6 fruit fly cellular contexts compared by ENCODE assay signal in genomic region chr3R:10351960-10352458, dm6.
A peak's percentile ranks its signal among the peaks of the same experiment; 100 is the strongest.
TF ChIP-seq lines count a peak whose summit lies in the region.

No protein-coding gene starts in this region.

- no peak for TF ChIP-seq CTCF in whole organism, embryonic (GFP tag; optimal IDR thresholded peaks at IDR 0.05; lab: Kevin White, UChicago)

TF ChIP-seq in whole organism, 6 proteins besides CTCF, POLR2A, EP300 and RAD21:
- TF ChIP-seq Dll (optimal IDR thresholded peaks at IDR 0.05; lab: Kevin White, UChicago) (no peak), EcR (GFP tag; optimal IDR thresholded peaks at IDR 0.05; lab: Kevin White, UChicago) (peak; percentile 44 to 79)

TF ChIP-seq in whole organism, adult, 20 proteins besides CTCF, POLR2A, EP300 and RAD21 (continues in another document):
- no peak for TF ChIP-seq Hr96 (GFP tag; optimal IDR thresholded peaks at IDR 0.05; lab: Kevin White, UChicago)
- TF ChIP-seq CG14711 (tag; optimal IDR thresholded peaks at IDR 0.05; lab: Kevin White, UChicago) = no peak
- no peak for TF ChIP-seq Crg-1 (GFP tag; optimal IDR thresholded peaks at IDR 0.05; lab: Kevin White, UChicago)
- peak; percentile 15 for TF ChIP-seq CG12768 (GFP tag; optimal IDR thresholded peaks at IDR 0.05; lab: Kevin White, UChicago)
- TF ChIP-seq tj (GFP tag; optimal IDR thresholded peaks at IDR 0.05; lab: Kevin White, UChicago) = peak; percentile 92
- TF ChIP-seq ovo (GFP tag; optimal IDR thresholded peaks at IDR 0.05; lab: Kevin White, UChicago) = no peak
- TF ChIP-seq cnc (optimal IDR thresholded peaks at IDR 0.05; lab: Kevin White, UChicago) = no peak
- no peak for TF ChIP-seq kay (GFP tag; lab: Kevin White, UChicago; ENCODE audit: borderline replicate concordance)
- TF ChIP-seq pad (GFP tag; optimal IDR thresholded peaks at IDR 0.05; lab: Kevin White, UChicago) = peak; percentile 93
- no peak for TF ChIP-seq Mnt (GFP tag; optimal IDR thresholded peaks at IDR 0.05; lab: Kevin White, UChicago)
- no peak for TF ChIP-seq Clk (GFP tag; optimal IDR thresholded peaks at IDR 0.05; lab: Kevin White, UChicago)
- TF ChIP-seq CG7101 (tag; optimal IDR thresholded peaks at IDR 0.05; lab: Kevin White, UChicago) = no peak
- TF ChIP-seq bab1 (GFP tag; optimal IDR thresholded peaks at IDR 0.05; lab: Kevin White, UChicago) = no peak
- no peak for TF ChIP-seq CG5204 (GFP tag; optimal IDR thresholded peaks at IDR 0.05; lab: Kevin White, UChicago)
- TF ChIP-seq CG33017 (tag; optimal IDR thresholded peaks at IDR 0.05; lab: Kevin White, UChicago) = peak; percentile 43
- TF ChIP-seq CG11617 (GFP tag; optimal IDR thresholded peaks at IDR 0.05; lab: Kevin White, UChicago) = no peak
- TF ChIP-seq toe (GFP tag; optimal IDR thresholded peaks at IDR 0.05; lab: Kevin White, UChicago) = peak; percentile 38
- TF ChIP-seq CG7045 (GFP tag; optimal IDR thresholded peaks at IDR 0.05; lab: Kevin White, UChicago) = no peak
- no peak for TF ChIP-seq CG1620 (GFP tag; optimal IDR thresholded peaks at IDR 0.05; lab: Kevin White, UChicago)

TF ChIP-seq in whole organism, embryonic, 481 proteins besides CTCF, POLR2A, EP300 and RAD21 (continues in another document):
- TF ChIP-seq lbe (GFP tag; optimal IDR thresholded peaks at IDR 0.05; lab: Kevin White, UChicago) = peak; percentile 68
- no peak for TF ChIP-seq wor (GFP tag; IDR thresholded peaks at IDR 0.05; lab: Robert Waterston, UW)
- TF ChIP-seq jigr1 (GFP tag; IDR thresholded peaks at IDR 0.05; lab: Robert Waterston, UW) = no peak
- no peak for TF ChIP-seq Asciz (GFP tag; optimal IDR thresholded peaks at IDR 0.05; lab: Kevin White, UChicago)
- peak; percentile 64 for TF ChIP-seq corto (GFP tag; optimal IDR thresholded peaks at IDR 0.05; lab: Kevin White, UChicago)
- TF ChIP-seq CG11504 (tag; optimal IDR thresholded peaks at IDR 0.05; lab: Kevin White, UChicago) = peak; percentile 100
- no peak for TF ChIP-seq CG18011 (GFP tag; optimal IDR thresholded peaks at IDR 0.05; lab: Kevin White, UChicago)
- TF ChIP-seq Ravus (GFP tag; IDR thresholded peaks at IDR 0.05; lab: Robert Waterston, UW) = no peak
- TF ChIP-seq CG8290 (GFP tag; optimal IDR thresholded peaks at IDR 0.05; lab: Kevin White, UChicago) = no peak
- peak in 1 of 2 experiments; percentile 19 for TF ChIP-seq CG8290 (tag; optimal IDR thresholded peaks at IDR 0.05; lab: Kevin White, UChicago)
- peak; percentile 76 for TF ChIP-seq cg (GFP tag; optimal IDR thresholded peaks at IDR 0.05; lab: Kevin White, UChicago)
- TF ChIP-seq Hey (tag; optimal IDR thresholded peaks at IDR 0.05; lab: Kevin White, UChicago) = peak; percentile 58
- TF ChIP-seq Camta (GFP tag; optimal IDR thresholded peaks at IDR 0.05; lab: Kevin White, UChicago) = no peak
- TF ChIP-seq nom (GFP tag; optimal IDR thresholded peaks at IDR 0.05; lab: Kevin White, UChicago) = peak; percentile 99
- peak in 1 of 2 experiments; percentile 77 for TF ChIP-seq Hr51 (GFP tag; optimal IDR thresholded peaks at IDR 0.05; lab: Kevin White, UChicago)
- peak in 1 of 2 experiments; percentile 38 for TF ChIP-seq Pdp1 (GFP tag; optimal IDR thresholded peaks at IDR 0.05; lab: Kevin White, UChicago)
- peak; percentile 11 for TF ChIP-seq CG1233 (GFP tag; optimal IDR thresholded peaks at IDR 0.05; lab: Kevin White, UChicago)
- peak; percentile 93 for TF ChIP-seq CG3163 (GFP tag; optimal IDR thresholded peaks at IDR 0.05; lab: Kevin White, UChicago)

TF ChIP-seq in whole organism, prepupa, 60 proteins besides CTCF, POLR2A, EP300 and RAD21 (continues in another document):
- TF ChIP-seq Eip78C (GFP tag; lab: Kevin White, UChicago) (peak; percentile 87), Gug (GFP tag; IDR thresholded peaks at IDR 0.05; lab: Robert Waterston, UW) (no peak), Hr39 (GFP tag; optimal IDR thresholded peaks at IDR 0.05; lab: Kevin White, UChicago) (no peak), Met (GFP tag; optimal IDR thresholded peaks at IDR 0.05; lab: Kevin White, UChicago) (peak; percentile 34), dsx (GFP tag; optimal IDR thresholded peaks at IDR 0.05; lab: Kevin White, UChicago; ENCODE audit: poor library complexity, severe bottlenecking) (peak; percentile 99), Blimp-1 (GFP tag; optimal IDR thresholded peaks at IDR 0.05; lab: Kevin White, UChicago) (peak; percentile 65), CG6808 (GFP tag; optimal IDR thresholded peaks at IDR 0.05; lab: Kevin White, UChicago) (peak; percentile 98), vri (GFP tag; optimal IDR thresholded peaks at IDR 0.05; lab: Kevin White, UChicago) (peak; percentile 75), CG6163 (GFP tag; IDR thresholded peaks at IDR 0.05; lab: Robert Waterston, UW) (no peak), achi (GFP tag; optimal IDR thresholded peaks at IDR 0.05; lab: Kevin White, UChicago) (peak; percentile 82), CG3919 (GFP tag; optimal IDR thresholded peaks at IDR 0.05; lab: Kevin White, UChicago) (peak; percentile 84), Ets96B (tag; optimal IDR thresholded peaks at IDR 0.05; lab: Kevin White, UChicago) (peak; percentile 99), CG6276 (GFP tag; optimal IDR thresholded peaks at IDR 0.05; lab: Kevin White, UChicago) (peak; percentile 98), CG7368 (GFP tag; optimal IDR thresholded peaks at IDR 0.05; lab: Kevin White, UChicago) (peak; percentile 88), CG6854 (GFP tag; optimal IDR thresholded peaks at IDR 0.05; lab: Kevin White, UChicago) (peak; percentile 98), lz (GFP tag; optimal IDR thresholded peaks at IDR 0.05; lab: Kevin White, UChicago) (peak; percentile 12), dac (GFP tag; optimal IDR thresholded peaks at IDR 0.05; lab: Kevin White, UChicago) (peak; percentile 99), Ets21C (GFP tag; optimal IDR thresholded peaks at IDR 0.05; lab: Kevin White, UChicago) (no peak), CG10669 (GFP tag; optimal IDR thresholded peaks at IDR 0.05; lab: Kevin White, UChicago) (peak; percentile 98)

TF ChIP-seq in whole organism, pupa, 21 proteins besides CTCF, POLR2A, EP300 and RAD21:
- peak; percentile 93 for TF ChIP-seq Snoo (tag; optimal IDR thresholded peaks at IDR 0.05; lab: Kevin White, UChicago)
- TF ChIP-seq CG4496 (GFP tag; IDR thresholded peaks at IDR 0.05; lab: Robert Waterston, UW) = no peak
- TF ChIP-seq CG8301 (tag; optimal IDR thresholded peaks at IDR 0.05; lab: Kevin White, UChicago) = peak; percentile 96
- TF ChIP-seq D1 (tag; optimal IDR thresholded peaks at IDR 0.05; lab: Kevin White, UChicago) = peak; percentile 72
- TF ChIP-seq CG32121 (GFP tag; IDR thresholded peaks at IDR 0.05; lab: Robert Waterston, UW) = no peak
- TF ChIP-seq rn (GFP tag; IDR thresholded peaks at IDR 0.05; lab: Robert Waterston, UW) = no peak
- TF ChIP-seq CG14655 (GFP tag; optimal IDR thresholded peaks at IDR 0.05; lab: Kevin White, UChicago) = peak; percentile 99
- TF ChIP-seq Pif1B (GFP tag; optimal IDR thresholded peaks at IDR 0.05; lab: Kevin White, UChicago) = peak; percentile 96
- peak; percentile 99 for TF ChIP-seq CG15710 (tag; optimal IDR thresholded peaks at IDR 0.05; lab: Kevin White, UChicago)
- TF ChIP-seq EcR (GFP tag; optimal IDR thresholded peaks at IDR 0.05; lab: Kevin White, UChicago) = peak; percentile 91
- peak; percentile 100 for TF ChIP-seq CG34367 (tag; optimal IDR thresholded peaks at IDR 0.05; lab: Kevin White, UChicago)
- no peak for TF ChIP-seq Ets98B (GFP tag; IDR thresholded peaks at IDR 0.05; lab: Robert Waterston, UW)
- TF ChIP-seq Pif1A (GFP tag; optimal IDR thresholded peaks at IDR 0.05; lab: Kevin White, UChicago) = peak; percentile 96
- peak; percentile 97 for TF ChIP-seq CG17806 (tag; optimal IDR thresholded peaks at IDR 0.05; lab: Kevin White, UChicago)
- TF ChIP-seq CG9948 (tag; optimal IDR thresholded peaks at IDR 0.05; lab: Kevin White, UChicago) = peak; percentile 96
- no peak for TF ChIP-seq fd96Ca (GFP tag; IDR thresholded peaks at IDR 0.05; lab: Robert Waterston, UW)
- TF ChIP-seq CG8159 (tag; optimal IDR thresholded peaks at IDR 0.05; lab: Kevin White, UChicago) = peak; percentile 98
- peak; percentile 98 for TF ChIP-seq CG13204 (GFP tag; optimal IDR thresholded peaks at IDR 0.05; lab: Kevin White, UChicago)
- no peak for TF ChIP-seq CG10348 (GFP tag; IDR thresholded peaks at IDR 0.05; lab: Robert Waterston, UW)
- TF ChIP-seq gl (tag; optimal IDR thresholded peaks at IDR 0.05; lab: Kevin White, UChicago) = peak; percentile 100
- TF ChIP-seq CG12605 (GFP tag; IDR thresholded peaks at IDR 0.05; lab: Robert Waterston, UW) = no peak

TF ChIP-seq in whole organism, wandering third instar larva, 38 proteins besides CTCF, POLR2A, EP300 and RAD21:
- TF ChIP-seq CG32264 (GFP tag; optimal IDR thresholded peaks at IDR 0.05; lab: Kevin White, UChicago) (peak; percentile 22), foxo (GFP tag; optimal IDR thresholded peaks at IDR 0.05; lab: Kevin White, UChicago) (peak in 1 of 2 experiments; percentile 68), jim (GFP tag; optimal IDR thresholded peaks at IDR 0.05; lab: Kevin White, UChicago) (peak; percentile 55), Hr83 (GFP tag; optimal IDR thresholded peaks at IDR 0.05; lab: Kevin White, UChicago; ENCODE audit: poor library complexity, severe bottlenecking) (no peak), sage (GFP tag; optimal IDR thresholded peaks at IDR 0.05; lab: Kevin White, UChicago) (peak; percentile 76), CG9705 (GFP tag; optimal IDR thresholded peaks at IDR 0.05; lab: Kevin White, UChicago) (peak; percentile 65), ey (GFP tag; optimal IDR thresholded peaks at IDR 0.05; lab: Kevin White, UChicago) (no peak), CrebA (GFP tag; optimal IDR thresholded peaks at IDR 0.05; lab: Kevin White, UChicago; ENCODE audit: borderline replicate concordance) (peak; percentile 87), Sp1 (GFP tag; optimal IDR thresholded peaks at IDR 0.05; lab: Kevin White, UChicago) (peak; percentile 93), Rel (GFP tag; optimal IDR thresholded peaks at IDR 0.05; lab: Kevin White, UChicago) (peak; percentile 81), Rel (tag; optimal IDR thresholded peaks at IDR 0.05; lab: Kevin White, UChicago) (peak; percentile 81), GATAd (GFP tag; optimal IDR thresholded peaks at IDR 0.05; lab: Kevin White, UChicago) (no peak), psq (GFP tag; optimal IDR thresholded peaks at IDR 0.05; lab: Kevin White, UChicago) (peak; percentile 72), Hnf4 (GFP tag; optimal IDR thresholded peaks at IDR 0.05; lab: Kevin White, UChicago) (peak; percentile 19), lola (GFP tag; optimal IDR thresholded peaks at IDR 0.05; lab: Kevin White, UChicago) (no peak)
